Fruit fly (Drosophila melanogaster): ENCODE results near the gene CG7142.

The CG7142 gene

DNA sequence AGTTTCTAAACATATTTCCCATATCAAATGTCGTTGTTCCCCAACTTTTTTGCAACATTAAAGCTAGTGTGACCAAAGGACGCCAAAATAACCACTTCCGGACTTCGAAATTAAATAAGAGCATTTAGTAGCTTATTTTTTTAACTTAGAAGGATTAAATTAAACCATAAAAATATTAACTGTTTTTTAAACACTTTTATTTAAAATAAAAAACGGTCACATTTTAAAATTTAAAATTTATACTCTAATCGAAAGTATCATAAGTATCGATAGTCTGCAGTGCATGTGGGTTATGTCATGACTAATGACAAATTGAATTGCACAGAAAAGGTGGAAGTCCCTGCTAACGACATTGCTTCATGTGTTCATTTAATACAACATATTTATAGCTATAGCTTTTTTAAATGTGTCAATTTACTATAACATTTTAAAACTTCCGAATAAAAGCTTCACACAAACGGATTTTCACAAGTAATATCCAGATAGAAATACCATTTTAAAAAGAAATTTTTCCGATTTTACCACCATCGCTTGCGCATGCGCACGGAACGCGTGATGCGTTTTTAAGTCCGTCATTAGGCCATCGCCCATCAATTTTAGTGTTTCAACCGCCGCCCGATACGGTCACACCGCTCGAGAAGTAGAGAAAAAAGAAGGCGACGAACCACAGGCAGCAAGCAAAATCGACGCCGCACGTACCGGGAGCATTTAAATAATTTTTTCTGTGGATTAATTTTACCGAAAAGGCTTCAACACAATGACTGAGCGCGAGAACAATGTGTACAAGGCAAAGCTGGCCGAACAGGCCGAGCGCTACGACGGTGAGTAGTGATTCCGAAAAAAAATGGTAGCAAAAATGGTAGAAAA lies 37.0 kb downstream of the CG7142 start, which contains the start of the genes CG7156 and 14-3-3epsilon (continued):
- TF ChIP-seq CG1603 (tag; optimal IDR thresholded peaks at IDR 0.05) (peak; percentile 18), CG10321 (GFP tag; IDR thresholded peaks at IDR 0.05) (no peak), CG9797 (GFP tag; optimal IDR thresholded peaks at IDR 0.05) (peak; percentile 96), Hr39 (optimal IDR thresholded peaks at IDR 0.05) (no peak), E2f1 (GFP tag; IDR thresholded peaks at IDR 0.05) (0 out of 2 replicates have a peak, but pooled peaks have one; percentile 45), CG17359 (tag; optimal IDR thresholded peaks at IDR 0.05) (peak; percentile 41), tgo (GFP tag; IDR thresholded peaks at IDR 0.05) (peak; percentile 22; the same call in 1 of the 3 replicates), slou (GFP tag; optimal IDR thresholded peaks at IDR 0.05) (peak; percentile 16), Sox102F (GFP tag; optimal IDR thresholded peaks at IDR 0.05) (no peak), pnt (GFP tag; optimal IDR thresholded peaks at IDR 0.05) (no peak), CG2202 (tag; optimal IDR thresholded peaks at IDR 0.05) (peak; percentile 20), stwl (tag; optimal IDR thresholded peaks at IDR 0.05) (peak; percentile 12), nmo (GFP tag; optimal IDR thresholded peaks at IDR 0.05) (peak; percentile 76), Mes4 (GFP tag; optimal IDR thresholded peaks at IDR 0.05) (peak; percentile 14), chn (GFP tag; optimal IDR thresholded peaks at IDR 0.05) (peak; percentile 5), dpn (GFP tag; optimal IDR thresholded peaks at IDR 0.05) (peak in 1 of 2 experiments; percentile 45), CG18476 (GFP tag; optimal IDR thresholded peaks at IDR 0.05) (no peak), BEAF-32 (GFP tag; optimal IDR thresholded peaks at IDR 0.05) (peak; percentile 92), ash1 (GFP tag; optimal IDR thresholded peaks at IDR 0.05) (no peak), hkb (optimal IDR thresholded peaks at IDR 0.05) (peak; percentile 77), hkb (GFP tag; IDR thresholded peaks at IDR 0.05) (peak; percentile 61), CG31224 (GFP tag; IDR thresholded peaks at IDR 0.05) (no peak), Ptx1 (GFP tag; IDR thresholded peaks at IDR 0.05) (peak; percentile 52), CG30020 (tag; optimal IDR thresholded peaks at IDR 0.05) (peak; percentile 50), fru (optimal IDR thresholded peaks at IDR 0.05) (no peak), ap (GFP tag; IDR thresholded peaks at IDR 0.05) (peak; percentile 41; the same call in 1 of the 2 replicates), Rx (GFP tag; IDR thresholded peaks at IDR 0.05) (no peak), CG12769 (tag; optimal IDR thresholded peaks at IDR 0.05) (no peak), lmd (GFP tag; IDR thresholded peaks at IDR 0.05) (no peak), cwo (GFP tag; optimal IDR thresholded peaks at IDR 0.05) (no peak), Antp (GFP tag; optimal IDR thresholded peaks at IDR 0.05) (peak; percentile 2), Pdp1 (GFP tag; optimal IDR thresholded peaks at IDR 0.05) (peak in 1 of 2 experiments; percentile 64), CG12391 (tag; optimal IDR thresholded peaks at IDR 0.05) (peak; percentile 77), Dip2 (GFP tag; IDR thresholded peaks at IDR 0.05) (no peak), slp2 (GFP tag; optimal IDR thresholded peaks at IDR 0.05) (no peak), CG4424 (GFP tag; optimal IDR thresholded peaks at IDR 0.05) (peak; percentile 24), Atf3 (GFP tag; optimal IDR thresholded peaks at IDR 0.05) (no peak), Drgx (GFP tag; IDR thresholded peaks at IDR 0.05) (0 out of 2 replicates have a peak, but pooled peaks have one; percentile 21), H2.0 (GFP tag; IDR thresholded peaks at IDR 0.05) (0 out of 2 replicates have a peak, but pooled peaks have one; percentile 24), CG8924 (tag; optimal IDR thresholded peaks at IDR 0.05) (peak; percentile 30), kni (GFP tag; optimal IDR thresholded peaks at IDR 0.05) (no peak), lbe (GFP tag; optimal IDR thresholded peaks at IDR 0.05) (no peak), CoRest (tag; optimal IDR thresholded peaks at IDR 0.05) (peak; percentile 66), Dll (GFP tag; IDR thresholded peaks at IDR 0.05; ENCODE audit: partially characterized antibody) (peak; percentile 69), CG17802 (tag; optimal IDR thresholded peaks at IDR 0.05) (no peak), MTF-1 (GFP tag; optimal IDR thresholded peaks at IDR 0.05; ENCODE audit: borderline replicate concordance) (peak; percentile 16), Blimp-1 (GFP tag; optimal IDR thresholded peaks at IDR 0.05) (no peak), esg (GFP tag; conservative IDR thresholded peaks at IDR 0.05) (no peak), Bdp1 (GFP tag; optimal IDR thresholded peaks at IDR 0.05) (no peak)
